Fruit fly (Drosophila melanogaster) whole organism, prepupa: ENCODE measurements around the gene Yp3.

ENCODE experiments used
- Blimp-1 ChIP-seq: fragments of 200-800 bp; sonication (Bioruptor generic); optimal IDR thresholded peaks from 3 replicates; lab custom pipeline; 2017; ENCODE audit warnings: missing biosample characterization, missing genetic modification characterization, mild to moderate bottlenecking, moderate library complexity, missing genetic modification reagents
- CG10669 ChIP-seq: fragments of 200-800 bp; sonication (Bioruptor generic); optimal IDR thresholded peaks from 3 replicates; lab custom pipeline; 2018; ENCODE audit warnings: missing biosample characterization, mild to moderate bottlenecking, missing genetic modification characterization, moderate library complexity
- CG11294 ChIP-seq: fragments of 200-800 bp; sonication (Bioruptor generic); IDR thresholded peaks from 2 replicates; pipeline ENCODE4 v1.3.6; 2022; ENCODE audit warnings: missing biosample characterization, missing genetic modification characterization
- CG11762 ChIP-seq: fragments of 200-800 bp; sonication (Bioruptor generic); optimal IDR thresholded peaks from 3 replicates; lab custom pipeline; 2016; ENCODE audit warnings: missing biosample characterization, missing genetic modification characterization; ENCODE audit not compliant: insufficient read depth
- CG11902 ChIP-seq: fragments of 200-800 bp; sonication (Bioruptor generic); optimal IDR thresholded peaks from 3 replicates; lab custom pipeline; 2016; ENCODE audit warnings: missing biosample characterization, missing genetic modification characterization
- CG15336 ChIP-seq: fragments of 200-800 bp; sonication (Bioruptor generic); IDR thresholded peaks from 2 replicates; pipeline ENCODE4 v1.3.6; 2022; ENCODE audit warnings: missing biosample characterization, missing genetic modification characterization
- CG1621 ChIP-seq: fragments of 200-800 bp; sonication (Bioruptor generic); optimal IDR thresholded peaks from 3 replicates; lab custom pipeline; 2018; ENCODE audit warnings: missing biosample characterization, mild to moderate bottlenecking, missing genetic modification characterization
- CG16779 ChIP-seq: fragments of 200-800 bp; sonication (Bioruptor generic); optimal IDR thresholded peaks from 3 replicates; lab custom pipeline; 2017; ENCODE audit warnings: missing biosample characterization, mild to moderate bottlenecking, missing genetic modification characterization
- CG3032 ChIP-seq: fragments of 200-800 bp; optimal IDR thresholded peaks from 2 replicates; lab custom pipeline; 2019; ENCODE audit warnings: missing biosample characterization, mild to moderate bottlenecking, missing genetic modification characterization, moderate library complexity
- CG31627 ChIP-seq: fragments of 200-800 bp; sonication (Bioruptor generic); optimal IDR thresholded peaks from 3 replicates; lab custom pipeline; 2016; ENCODE audit warnings: missing biosample characterization, missing genetic modification characterization
- CG32006 ChIP-seq: fragments of 200-800 bp; sonication (Bioruptor generic); optimal IDR thresholded peaks from 3 replicates; lab custom pipeline; 2017; ENCODE audit warnings: missing biosample characterization, mild to moderate bottlenecking, missing genetic modification characterization
- CG3919 ChIP-seq: fragments of 200-800 bp; sonication (Bioruptor generic); optimal IDR thresholded peaks from 3 replicates; lab custom pipeline; 2016; ENCODE audit warnings: missing biosample characterization, missing genetic modification characterization
- CG4318 ChIP-seq: fragments of 200-800 bp; sonication (Bioruptor generic); optimal IDR thresholded peaks from 3 replicates; lab custom pipeline; 2017; ENCODE audit warnings: missing biosample characterization, mild to moderate bottlenecking, missing genetic modification characterization
- CG6163 ChIP-seq: fragments of 200-800 bp; sonication (Bioruptor generic); IDR thresholded peaks from 3 replicates; pipeline ENCODE4 v1.3.6; 2022; ENCODE audit warnings: missing biosample characterization, missing genetic modification characterization
- CG6276 ChIP-seq: fragments of 200-800 bp; sonication (Bioruptor generic); optimal IDR thresholded peaks from 2 replicates; lab custom pipeline; 2017; ENCODE audit warnings: missing biosample characterization, mild to moderate bottlenecking, missing genetic modification characterization
- CG6792 ChIP-seq: fragments of 200-800 bp; sonication (Bioruptor generic); optimal IDR thresholded peaks from 3 replicates; lab custom pipeline; 2016; ENCODE audit warnings: missing biosample characterization, missing genetic modification characterization
- CG6854 ChIP-seq: fragments of 200-800 bp; sonication (Bioruptor generic); optimal IDR thresholded peaks from 2 replicates; lab custom pipeline; 2017; ENCODE audit warnings: missing biosample characterization, mild to moderate bottlenecking, missing genetic modification characterization
- CG7368 ChIP-seq: fragments of 200-800 bp; sonication (Bioruptor generic); optimal IDR thresholded peaks from 3 replicates; lab custom pipeline; 2016; ENCODE audit warnings: missing biosample characterization, missing genetic modification characterization
- CG8319 ChIP-seq: fragments of 200-800 bp; sonication (Bioruptor generic); optimal IDR thresholded peaks from 3 replicates; lab custom pipeline; 2016; ENCODE audit warnings: missing biosample characterization, missing genetic modification characterization
- CG8632 ChIP-seq: fragments of 200-800 bp; sonication (Bioruptor generic); optimal IDR thresholded peaks from 3 replicates; lab custom pipeline; 2016; ENCODE audit warnings: missing biosample characterization, missing genetic modification characterization
- CG9139 ChIP-seq: fragments of 200-800 bp; sonication (Bioruptor generic); optimal IDR thresholded peaks from 3 replicates; lab custom pipeline; 2017; ENCODE audit warnings: missing biosample characterization, mild to moderate bottlenecking, missing genetic modification characterization
- Eip75B ChIP-seq: fragments of 200-800 bp; sonication (Bioruptor generic); optimal IDR thresholded peaks from 3 replicates; lab custom pipeline; 2016; ENCODE audit warnings: missing biosample characterization, missing genetic modification characterization
- Eip93F ChIP-seq: fragments of 200-800 bp; sonication (Bioruptor generic); optimal IDR thresholded peaks from 2 replicates; lab custom pipeline; 2016; ENCODE audit warnings: missing biosample characterization, mild to moderate bottlenecking, missing genetic modification characterization
- Ets21C ChIP-seq: fragments of 200-800 bp; sonication (Bioruptor generic); optimal IDR thresholded peaks from 3 replicates; lab custom pipeline; 2016; ENCODE audit warnings: missing biosample characterization, missing genetic modification characterization
- Ets96B ChIP-seq: fragments of 200-800 bp; optimal IDR thresholded peaks from 2 replicates; lab custom pipeline; 2019; ENCODE audit warnings: missing biosample characterization, mild to moderate bottlenecking, missing genetic modification characterization, moderate library complexity
- Gug ChIP-seq: fragments of 200-800 bp; sonication (Bioruptor generic); IDR thresholded peaks from 2 replicates; pipeline ENCODE4 v1.3.6; 2022; ENCODE audit warnings: missing biosample characterization, missing genetic modification characterization
- Hr38 ChIP-seq: sonication (Bioruptor generic); optimal IDR thresholded peaks from 2 replicates; lab custom pipeline; 2016; ENCODE audit warnings: missing biosample characterization, missing genetic modification characterization
- Hr39 ChIP-seq: fragments of 200-800 bp; sonication (Bioruptor generic); optimal IDR thresholded peaks from 2 replicates; lab custom pipeline; 2016; ENCODE audit warnings: missing biosample characterization, missing genetic modification characterization
- Hr4 ChIP-seq: fragments of 200-800 bp; sonication (Bioruptor generic); optimal IDR thresholded peaks from 3 replicates; lab custom pipeline; 2016; ENCODE audit warnings: missing biosample characterization, missing genetic modification characterization
- Lpt ChIP-seq: fragments of 200-800 bp; sonication (Bioruptor generic); optimal IDR thresholded peaks from 3 replicates; lab custom pipeline; 2016; ENCODE audit warnings: missing biosample characterization, missing genetic modification characterization
- Met ChIP-seq: fragments of 200-800 bp; sonication (Bioruptor generic); optimal IDR thresholded peaks from 3 replicates; lab custom pipeline; 2016; ENCODE audit warnings: missing biosample characterization, missing genetic modification characterization
- OdsH ChIP-seq: fragments of 200-800 bp; sonication (Bioruptor generic); optimal IDR thresholded peaks from 3 replicates; lab custom pipeline; 2016; ENCODE audit warnings: missing biosample characterization, missing genetic modification characterization
- Sox102F ChIP-seq: fragments of 200-800 bp; sonication (Bioruptor generic); optimal IDR thresholded peaks from 2 replicates; lab custom pipeline; 2016; ENCODE audit warnings: missing biosample characterization, mild to moderate bottlenecking, missing genetic modification characterization
- Sox14 ChIP-seq: fragments of 200-800 bp; sonication (Bioruptor generic); optimal IDR thresholded peaks from 3 replicates; lab custom pipeline; 2016; ENCODE audit warnings: missing biosample characterization, missing genetic modification characterization
- Sox15 ChIP-seq: fragments of 200-800 bp; sonication (Bioruptor generic); optimal IDR thresholded peaks from 3 replicates; lab custom pipeline; 2016; ENCODE audit warnings: missing biosample characterization, missing genetic modification characterization
- achi ChIP-seq: fragments of 200-800 bp; sonication (Bioruptor generic); optimal IDR thresholded peaks from 3 replicates; lab custom pipeline; 2016; ENCODE audit warnings: missing biosample characterization, missing genetic modification characterization
- acj6 ChIP-seq: fragments of 200-800 bp; sonication (Bioruptor generic); optimal IDR thresholded peaks from 3 replicates; lab custom pipeline; 2016; ENCODE audit warnings: missing biosample characterization, missing genetic modification characterization
- dac ChIP-seq: fragments of 200-800 bp; sonication (Bioruptor generic); optimal IDR thresholded peaks from 2 replicates; lab custom pipeline; 2017; ENCODE audit warnings: missing biosample characterization, mild to moderate bottlenecking, missing genetic modification characterization
- eg ChIP-seq: fragments of 200-800 bp; sonication (Bioruptor generic); IDR thresholded peaks from 3 replicates; pipeline ENCODE4 v1.3.6; 2022; ENCODE audit warnings: missing biosample characterization, missing genetic modification characterization
- esn ChIP-seq: fragments of 200-800 bp; sonication (Bioruptor generic); optimal IDR thresholded peaks from 2 replicates; lab custom pipeline; 2016; ENCODE audit warnings: missing biosample characterization, mild to moderate bottlenecking, missing genetic modification characterization, moderate library complexity
- fd85E ChIP-seq: fragments of 200-800 bp; sonication (Bioruptor generic); optimal IDR thresholded peaks from 3 replicates; lab custom pipeline; 2016; ENCODE audit warnings: missing biosample characterization, missing genetic modification characterization
- fkh ChIP-seq: fragments of 200-800 bp; sonication (Bioruptor generic); optimal IDR thresholded peaks from 3 replicates; lab custom pipeline; 2017; ENCODE audit warnings: missing biosample characterization, mild to moderate bottlenecking, missing genetic modification characterization, moderate library complexity
- lz ChIP-seq: fragments of 200-800 bp; sonication (Bioruptor generic); optimal IDR thresholded peaks from 3 replicates; lab custom pipeline; 2016; ENCODE audit warnings: missing biosample characterization, missing genetic modification characterization
- salr ChIP-seq, 2 experiments: fragments of 200-800 bp; sonication (Bioruptor generic); optimal IDR thresholded peaks; 3 replicates each; lab custom pipeline; 2016 to 2018; ENCODE audit warnings: missing biosample characterization in 2 of 2, missing genetic modification characterization in 2 of 2, mild to moderate bottlenecking in 1 of 2
- spab ChIP-seq: fragments of 200-800 bp; sonication (Bioruptor generic); optimal IDR thresholded peaks from 2 replicates; lab custom pipeline; 2017; ENCODE audit warnings: missing biosample characterization, mild to moderate bottlenecking, missing genetic modification characterization, missing genetic modification reagents
- ss ChIP-seq, 2 experiments: fragments of 200-800 bp; sonication (Bioruptor generic); optimal IDR thresholded peaks; 2 replicates in 1 of 2; 3 replicates in 1 of 2; lab custom pipeline; 2017 to 2018; ENCODE audit warnings: mild to moderate bottlenecking in 2 of 2, missing biosample characterization in 2 of 2, missing genetic modification characterization in 2 of 2, moderate library complexity in 1 of 2
- svp ChIP-seq: fragments of 200-800 bp; sonication (Bioruptor generic); peaks from one replicate; lab custom pipeline; 2016; ENCODE audit warnings: missing biosample characterization, missing genetic modification characterization
- topi ChIP-seq: fragments of 200-800 bp; sonication (Bioruptor generic); optimal IDR thresholded peaks from 3 replicates; lab custom pipeline; 2016; ENCODE audit warnings: missing biosample characterization, missing genetic modification characterization

The Yp3 gene

DNA sequence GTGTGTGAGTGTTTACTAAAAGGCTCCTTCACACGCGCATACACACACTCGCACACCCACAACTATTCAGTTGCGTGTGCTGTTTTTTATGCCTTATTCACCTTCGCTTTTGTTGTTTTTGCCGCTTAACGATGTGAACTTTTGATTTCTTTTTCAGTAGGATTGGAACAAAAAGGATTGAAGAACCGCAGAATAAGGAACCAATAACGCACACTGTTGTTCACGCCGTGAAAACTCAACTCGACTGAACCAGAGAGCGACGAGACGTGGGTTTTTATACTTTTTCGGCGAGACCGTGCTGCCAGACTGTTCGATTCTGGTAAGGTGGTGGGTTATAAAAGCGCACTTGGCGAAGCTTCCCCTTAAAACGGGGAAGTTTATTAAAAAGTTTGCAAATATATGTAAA lies 4.2 kb upstream of the Yp3 start, which contains the start of gene Pdcd4 (continued):
- TF ChIP-seq topi (GFP tag; lab: Kevin White, UChicago) (peak; percentile 22), Blimp-1 (GFP tag; lab: Kevin White, UChicago) (peak; percentile 66), CG1621 (tag; lab: Kevin White, UChicago) (peak; percentile 77), CG6163 (GFP tag; lab: Robert Waterston, UW) (peak; percentile 67), esn (peak; percentile 5), fd85E (no peak), Hr39 (GFP tag; lab: Kevin White, UChicago) (no peak), ss (GFP tag; optimal IDR thresholded peaks at IDR 0.05; lab: Kevin White, UChicago) (peak; percentile 85), Gug (no peak), OdsH (GFP tag; lab: Kevin White, UChicago) (no peak), CG10669 (GFP tag; lab: Kevin White, UChicago) (peak; percentile 64), Hr38 (GFP tag; lab: Kevin White, UChicago) (no peak), dac (GFP tag; lab: Kevin White, UChicago) (no peak), CG31627 (GFP tag; lab: Kevin White, UChicago) (no peak), CG7368 (peak; percentile 31)

DNA sequence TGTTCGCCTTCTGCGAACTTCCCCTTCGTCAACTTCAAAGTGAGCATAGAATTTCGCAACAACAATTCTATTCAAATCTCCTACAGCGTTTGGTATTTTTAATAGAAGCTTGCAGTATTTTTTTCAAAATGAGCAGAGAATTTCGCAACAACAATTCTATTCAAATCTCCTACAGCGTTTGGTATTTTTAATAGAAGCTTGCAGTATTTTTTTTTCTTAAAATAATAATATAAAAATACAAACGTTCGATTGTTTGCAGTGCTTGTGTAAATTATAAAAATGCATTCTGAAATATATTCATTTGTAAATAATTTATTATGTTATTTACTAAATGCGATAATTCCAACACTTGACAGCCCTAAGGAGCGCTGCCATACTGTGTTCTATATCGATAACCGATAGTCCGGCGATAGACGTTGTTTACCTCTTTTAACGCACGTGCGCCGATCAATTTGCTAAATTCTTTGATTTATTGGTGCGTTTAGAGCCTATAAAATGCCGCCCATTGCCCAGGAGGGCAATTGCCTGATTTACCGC lies 2.5 kb upstream of the Yp3 start, which contains the start of the genes CG32625 and Rtc1:
Gene CG32625, minus strand, starts transcription at position 51 of the 537 bp plus-strand sequence.
Gene Rtc1, plus strand, starts transcription at position 404 of the 537 bp plus-strand sequence.
- no peak for TF ChIP-seq CG11294 (GFP tag; lab: Robert Waterston, UW)
- TF ChIP-seq topi (GFP tag; lab: Kevin White, UChicago), result peak; percentile 19
- TF ChIP-seq svp, result peak; percentile 55
- peak; percentile 22 for TF ChIP-seq CG3032
- TF ChIP-seq fkh (GFP tag; lab: Kevin White, UChicago), result peak; percentile 77
- TF ChIP-seq Sox14 (GFP tag; lab: Kevin White, UChicago), result no peak
- TF ChIP-seq Met, result peak; percentile 41
- no peak for TF ChIP-seq fd85E
- TF ChIP-seq CG1621 (tag; lab: Kevin White, UChicago), result no peak
- TF ChIP-seq CG11902 (GFP tag; lab: Kevin White, UChicago), result no peak
- no peak for TF ChIP-seq Hr39 (GFP tag; lab: Kevin White, UChicago)
- no peak for TF ChIP-seq Eip75B
- no peak for TF ChIP-seq CG31627 (GFP tag; lab: Kevin White, UChicago)
- TF ChIP-seq CG4318 (GFP tag; lab: Kevin White, UChicago), result no peak
- TF ChIP-seq CG32006, result peak; percentile 1
- TF ChIP-seq CG8319 (GFP tag; lab: Kevin White, UChicago), result no peak
- no peak for TF ChIP-seq CG11762
- no peak for TF ChIP-seq dac (GFP tag; lab: Kevin White, UChicago)
- peak; percentile 34 for TF ChIP-seq achi
- peak; percentile 13 for TF ChIP-seq Ets96B
- TF ChIP-seq Hr4, result no peak
- no peak for TF ChIP-seq Sox102F (GFP tag; lab: Kevin White, UChicago)
- TF ChIP-seq CG16779 (tag; lab: Kevin White, UChicago), result no peak
- TF ChIP-seq acj6 (GFP tag; lab: Kevin White, UChicago), result peak; percentile 38
- TF ChIP-seq CG15336 (GFP tag; lab: Robert Waterston, UW), result peak; percentile 37; the same call in 1 of the 2 replicates
- TF ChIP-seq Lpt (GFP tag; lab: Kevin White, UChicago), result no peak
- no peak for TF ChIP-seq Blimp-1 (GFP tag; lab: Kevin White, UChicago)
- peak; percentile 1 for TF ChIP-seq CG6792
- no peak for TF ChIP-seq Eip93F (GFP tag; lab: Kevin White, UChicago)
- no peak for TF ChIP-seq Ets21C (GFP tag; lab: Kevin White, UChicago)
- TF ChIP-seq CG8632 (GFP tag; lab: Kevin White, UChicago), result no peak
- no peak for TF ChIP-seq spab (GFP tag; lab: Kevin White, UChicago)
- TF ChIP-seq CG6854, result no peak
- no peak for TF ChIP-seq Hr38 (GFP tag; lab: Kevin White, UChicago)
- TF ChIP-seq OdsH (GFP tag; lab: Kevin White, UChicago), result peak; percentile 46
- peak; percentile 27 for TF ChIP-seq esn
- no peak for TF ChIP-seq Sox15 (GFP tag; lab: Kevin White, UChicago)
- TF ChIP-seq salr (GFP tag; optimal IDR thresholded peaks at IDR 0.05; lab: Kevin White, UChicago), result no peak
- TF ChIP-seq lz, result peak; percentile 18
- peak; percentile 8 for TF ChIP-seq CG10669 (GFP tag; lab: Kevin White, UChicago)
- TF ChIP-seq CG6276 (GFP tag; lab: Kevin White, UChicago), result no peak
- peak; percentile 17 for TF ChIP-seq CG3919
- TF ChIP-seq eg, result peak; percentile 43; the same call in 1 of the 3 replicates
- no peak for TF ChIP-seq CG9139 (GFP tag; lab: Kevin White, UChicago)
